Fruit fly (Drosophila melanogaster) whole organism, embryonic: Measurements from ENCODE around the gene Mst77F.

Experiments
- Aef1 ChIP-seq: fragments of 200-800 bp; sonication (Bioruptor generic); IDR thresholded peaks from 3 replicates; pipeline ENCODE4 v1.3.6; 2022; ENCODE audit warnings: missing biosample characterization, missing genetic modification characterization
- Fer3 ChIP-seq: fragments of 200-800 bp; sonication (Bioruptor generic); optimal IDR thresholded peaks from 2 replicates; lab custom pipeline; 2018; ENCODE audit warnings: missing biosample characterization, mild to moderate bottlenecking, missing genetic modification characterization, moderate library complexity
- Trl ChIP-seq, 3 experiments: fragments of >200 bp in 2 of 3; fragments of 200-800 bp in 1 of 3; sonication (Bioruptor generic) in 1 of 3; optimal IDR thresholded peaks; 2 replicates in 1 of 3; 3 replicates in 2 of 3; lab custom pipeline; 2016 to 2017; ENCODE audit warnings: missing biosample characterization in 1 of 3, missing genetic modification characterization in 1 of 3

- TF ChIP-seq Fer3 (tag; lab: Kevin White, UChicago) (no peak), Aef1 (no peak), Trl (optimal IDR thresholded peaks at IDR 0.05; lab: Kevin White, UChicago) (no peak), Trl (GFP tag; optimal IDR thresholded peaks at IDR 0.05; lab: Kevin White, UChicago) (no peak)
Measured at dm6 chr3L:20837831-20838301, 20.0 kb upstream of the Mst77F start.
